Comparison of ENCODE assay signal across 2 worm cellular contexts in the genomic region with DNA sequence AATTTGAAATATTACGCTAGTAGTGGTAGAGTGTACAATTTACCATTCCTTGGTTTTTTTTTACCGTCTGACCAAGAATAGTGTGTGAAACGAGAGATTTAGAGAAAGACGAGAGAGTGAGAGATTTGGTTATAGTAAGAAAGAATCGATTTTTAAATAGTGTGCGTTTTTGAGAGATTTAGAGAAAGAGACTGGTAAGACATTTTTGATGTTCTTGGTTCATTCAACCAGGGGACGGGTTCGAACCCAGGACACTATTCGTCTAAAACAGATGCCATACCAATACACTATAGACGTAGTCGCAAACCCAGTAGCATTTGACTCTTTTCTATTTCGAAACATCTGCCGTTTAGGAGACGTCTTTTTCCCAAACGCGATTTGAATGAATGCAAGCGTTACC.
TF ChIP-seq lines count a peak whose summit lies in the region.

No protein-coding gene starts in this region.

TF ChIP-seq in whole organism, L4 larva, 104 proteins besides CTCF, POLR2A, EP300 and RAD21 (continued from another document):
- peak; percentile 20 for TF ChIP-seq nhr-237 (tag; optimal IDR thresholded peaks at IDR 0.05; lab: Kevin White, UChicago)
- no peak for TF ChIP-seq gei-8 (GFP tag; optimal IDR thresholded peaks at IDR 0.05; lab: Kevin White, UChicago)
- peak; percentile 89 for TF ChIP-seq nhr-102 (tag; optimal IDR thresholded peaks at IDR 0.05; lab: Kevin White, UChicago)
- TF ChIP-seq unc-130 (GFP tag; optimal IDR thresholded peaks at IDR 0.05; lab: Kevin White, UChicago): peak; percentile 20
- TF ChIP-seq duxl-1 (tag; optimal IDR thresholded peaks at IDR 0.05; lab: Kevin White, UChicago; ENCODE audit: poor library complexity): peak; percentile 93
- no peak; the same call in 1 of the 2 replicates for TF ChIP-seq dmd-6 (GFP tag; IDR thresholded peaks at IDR 0.05; lab: Robert Waterston, UW)
- no peak for TF ChIP-seq egl-27 (tag; optimal IDR thresholded peaks at IDR 0.05; lab: Kevin White, UChicago)

TF ChIP-seq in whole organism, late embryonic, 69 proteins besides CTCF, POLR2A, EP300 and RAD21 (continued from another document):
- TF ChIP-seq unc-86 (tag; optimal IDR thresholded peaks at IDR 0.05; lab: Kevin White, UChicago): peak; percentile 69
- peak; percentile 67 for TF ChIP-seq ceh-14 (tag; optimal IDR thresholded peaks at IDR 0.05; lab: Kevin White, UChicago)
- peak; percentile 56 for TF ChIP-seq ttx-3 (tag; optimal IDR thresholded peaks at IDR 0.05; lab: Kevin White, UChicago)
- peak; percentile 30; the same call in 1 of the 2 replicates for TF ChIP-seq unc-3 (GFP tag; conservative IDR thresholded peaks at IDR 0.05; lab: Robert Waterston, UW)
- peak; percentile 56 for TF ChIP-seq unc-3 (tag; optimal IDR thresholded peaks at IDR 0.05; lab: Kevin White, UChicago)
- TF ChIP-seq npax-4 (tag; optimal IDR thresholded peaks at IDR 0.05; lab: Kevin White, UChicago): peak; percentile 11
- TF ChIP-seq mec-3 (tag; optimal IDR thresholded peaks at IDR 0.05; lab: Kevin White, UChicago; ENCODE audit: borderline replicate concordance): no peak
- TF ChIP-seq ceh-30 (tag; optimal IDR thresholded peaks at IDR 0.05; lab: Kevin White, UChicago): no peak
TF ChIP-seq in whole organism, late embryonic: peak in this region for 47.
